Worm (Caenorhabditis elegans) whole organism, L2 larva: ENCODE measurements around the gene cyp-14A1.

Source experiments
- C34F6.9 ChIP-seq: fragments of 150-350 bp; optimal IDR thresholded peaks from 2 replicates; lab custom pipeline; 2014; ENCODE audit warnings: missing biosample characterization, missing genetic modification characterization
- F13H6.1 ChIP-seq: sonication (generic microtip); optimal IDR thresholded peaks from 2 replicates; lab custom pipeline; 2016; ENCODE audit warnings: missing genetic modification characterization, missing compliant biosample characterization
- Y55F3AM.14 ChIP-seq: fragments of 200-800 bp; sonication (Bioruptor generic); optimal IDR thresholded peaks from 2 replicates; lab custom pipeline; 2018; ENCODE audit warnings: mild to moderate bottlenecking, missing genetic modification characterization, missing compliant biosample characterization
- ZK546.5 ChIP-seq: sonication (generic microtip); optimal IDR thresholded peaks from 2 replicates; lab custom pipeline; 2017; ENCODE audit warnings: missing biosample characterization, missing genetic modification characterization
- alr-1 ChIP-seq: fragments of 150-350 bp; optimal IDR thresholded peaks from 2 replicates; lab custom pipeline; 2014; ENCODE audit warnings: missing biosample characterization, missing genetic modification characterization
- aly-2 ChIP-seq: fragments of 150-350 bp; optimal IDR thresholded peaks from 2 replicates; lab custom pipeline; 2014; ENCODE audit warnings: missing biosample characterization, missing genetic modification characterization
- ama-1 ChIP-seq: fragments of 150-350 bp; optimal IDR thresholded peaks from 2 replicates; lab custom pipeline; 2018; ENCODE audit warnings: inconsistent platforms
- blmp-1 ChIP-seq: sonication (generic microtip); optimal IDR thresholded peaks from 2 replicates; lab custom pipeline; 2017; ENCODE audit warnings: missing genetic modification characterization, mild to moderate bottlenecking, missing compliant biosample characterization, antibody characterized with exemption, moderate library complexity; ENCODE audit not compliant: insufficient read depth
- ceh-16 ChIP-seq: fragments of 150-350 bp; optimal IDR thresholded peaks from 2 replicates; lab custom pipeline; 2014; ENCODE audit warnings: missing biosample characterization, missing genetic modification characterization
- ceh-82 ChIP-seq: fragments of 150-350 bp; optimal IDR thresholded peaks from 2 replicates; lab custom pipeline; 2014; ENCODE audit warnings: missing biosample characterization, missing genetic modification characterization
- crh-2 ChIP-seq: sonication (generic microtip); optimal IDR thresholded peaks from 2 replicates; lab custom pipeline; 2017; ENCODE audit warnings: missing biosample characterization, missing genetic modification characterization
- dmd-4 ChIP-seq: sonication (generic microtip); optimal IDR thresholded peaks from 2 replicates; lab custom pipeline; 2017; ENCODE audit warnings: missing biosample characterization, missing genetic modification characterization
- egl-27 ChIP-seq: sonication (generic microtip); optimal IDR thresholded peaks from 3 replicates; lab custom pipeline; 2017; ENCODE audit warnings: missing biosample characterization, missing genetic modification reagents, missing genetic modification characterization
- elt-1 ChIP-seq: fragments of 150-350 bp; optimal IDR thresholded peaks from 2 replicates; lab custom pipeline; 2014; ENCODE audit warnings: missing biosample characterization, missing genetic modification characterization
- elt-3 ChIP-seq: sonication (generic microtip); optimal IDR thresholded peaks from 2 replicates; lab custom pipeline; 2017; ENCODE audit warnings: missing biosample characterization, missing genetic modification characterization
- fos-1 ChIP-seq: fragments of 150-350 bp; optimal IDR thresholded peaks from 2 replicates; lab custom pipeline; 2014; ENCODE audit warnings: missing biosample characterization, missing genetic modification characterization
- gmeb-1 ChIP-seq: fragments of 150-350 bp; optimal IDR thresholded peaks from 2 replicates; lab custom pipeline; 2014; ENCODE audit warnings: missing biosample characterization, missing genetic modification characterization
- lin-13 ChIP-seq: fragments of 150-350 bp; optimal IDR thresholded peaks from 2 replicates; lab custom pipeline; 2014; ENCODE audit warnings: missing biosample characterization, missing genetic modification reagents, missing genetic modification characterization
- lin-39 ChIP-seq: fragments of 150-350 bp; optimal IDR thresholded peaks from 2 replicates; lab custom pipeline; 2014; ENCODE audit warnings: missing biosample characterization, missing genetic modification reagents, missing genetic modification characterization
- lsy-2 ChIP-seq, 2 experiments: fragments of 150-350 bp in 1 of 2; sonication (generic microtip) in 1 of 2; optimal IDR thresholded peaks; 2 replicates each; lab custom pipeline; 2014 to 2017; ENCODE audit warnings: missing biosample characterization in 2 of 2, missing genetic modification characterization in 2 of 2
- mab-5 ChIP-seq: fragments of 150-350 bp; optimal IDR thresholded peaks from 2 replicates; lab custom pipeline; 2014; ENCODE audit warnings: missing biosample characterization, missing genetic modification characterization
- mbf-1 ChIP-seq: sonication (generic microtip); optimal IDR thresholded peaks from 2 replicates; lab custom pipeline; 2017; ENCODE audit warnings: missing biosample characterization, missing genetic modification characterization
- mdl-1 ChIP-seq, 2 experiments: fragments of 150-350 bp in 1 of 2; sonication (generic microtip) in 1 of 2; optimal IDR thresholded peaks; 2 replicates each; lab custom pipeline; 2017; ENCODE audit warnings: missing biosample characterization in 2 of 2, missing genetic modification characterization in 2 of 2
- nhr-11 ChIP-seq: fragments of 150-350 bp; optimal IDR thresholded peaks from 2 replicates; lab custom pipeline; 2014; ENCODE audit warnings: missing biosample characterization, missing genetic modification characterization
- nhr-12 ChIP-seq: fragments of 150-350 bp; optimal IDR thresholded peaks from 2 replicates; lab custom pipeline; 2014; ENCODE audit warnings: missing biosample characterization, missing genetic modification characterization
- nhr-129 ChIP-seq: fragments of 150-350 bp; optimal IDR thresholded peaks from 2 replicates; lab custom pipeline; 2014; ENCODE audit warnings: missing biosample characterization, missing genetic modification characterization
- nhr-21 ChIP-seq: fragments of 150-350 bp; optimal IDR thresholded peaks from 2 replicates; lab custom pipeline; 2014; ENCODE audit warnings: missing biosample characterization, missing genetic modification characterization
- nhr-23 ChIP-seq: fragments of 150-350 bp; optimal IDR thresholded peaks from 2 replicates; lab custom pipeline; 2014; ENCODE audit warnings: missing biosample characterization, missing genetic modification reagents, missing genetic modification characterization
- nhr-25 ChIP-seq: fragments of 150-350 bp; sonication (generic microtip); optimal IDR thresholded peaks from 3 replicates; lab custom pipeline; 2014; ENCODE audit warnings: missing biosample characterization, missing genetic modification characterization
- nhr-6 ChIP-seq: fragments of 150-350 bp; optimal IDR thresholded peaks from 2 replicates; lab custom pipeline; 2014; ENCODE audit warnings: missing biosample characterization, missing genetic modification characterization
- nhr-77 ChIP-seq: fragments of 150-350 bp; optimal IDR thresholded peaks from 2 replicates; lab custom pipeline; 2014; ENCODE audit warnings: missing biosample characterization, missing genetic modification characterization
- sem-4 ChIP-seq: fragments of 150-350 bp; optimal IDR thresholded peaks from 2 replicates; lab custom pipeline; 2014; ENCODE audit warnings: missing biosample characterization, missing genetic modification reagents, missing genetic modification characterization
- skn-1 ChIP-seq: sonication (generic microtip); optimal IDR thresholded peaks from 2 replicates; lab custom pipeline; 2017; ENCODE audit warnings: missing biosample characterization, missing genetic modification characterization
- sma-3 ChIP-seq: sonication (generic microtip); optimal IDR thresholded peaks from 2 replicates; lab custom pipeline; 2016; ENCODE audit warnings: missing genetic modification reagents, missing genetic modification characterization, missing compliant biosample characterization
- sma-9 ChIP-seq, 2 experiments: fragments of 150-350 bp in 1 of 2; sonication (generic microtip) in 1 of 2; optimal IDR thresholded peaks; 2 replicates each; lab custom pipeline; 2014 to 2016; ENCODE audit warnings: missing genetic modification characterization in 2 of 2, mild to moderate bottlenecking in 1 of 2, missing biosample characterization in 1 of 2, missing compliant biosample characterization in 1 of 2, missing genetic modification reagents in 1 of 2, moderate library complexity in 1 of 2
- snpc-4 ChIP-seq: fragments of 150-350 bp; optimal IDR thresholded peaks from 2 replicates; lab custom pipeline; 2014; ENCODE audit warnings: missing biosample characterization, missing genetic modification characterization
- unc-39 ChIP-seq: fragments of 150-350 bp; optimal IDR thresholded peaks from 2 replicates; lab custom pipeline; 2014; ENCODE audit warnings: missing biosample characterization, missing genetic modification characterization
- unc-55 ChIP-seq: fragments of 150-350 bp; sonication (generic microtip); optimal IDR thresholded peaks from 3 replicates; lab custom pipeline; 2014; ENCODE audit warnings: missing biosample characterization, missing genetic modification reagents, missing genetic modification characterization
- zag-1 ChIP-seq: fragments of 150-350 bp; optimal IDR thresholded peaks from 2 replicates; lab custom pipeline; 2014; ENCODE audit warnings: missing biosample characterization, missing genetic modification characterization
- ztf-11 ChIP-seq: sonication (generic microtip); optimal IDR thresholded peaks from 2 replicates; lab custom pipeline; 2017; ENCODE audit warnings: missing biosample characterization, missing genetic modification characterization
- ztf-4 ChIP-seq: fragments of 150-350 bp; optimal IDR thresholded peaks from 2 replicates; lab custom pipeline; 2014; ENCODE audit warnings: missing biosample characterization, missing genetic modification characterization

The cyp-14A1 gene

ce11 chrX:13251354-13251843 is 15.8 kb downstream of the cyp-14A1 start (continued):
- TF ChIP-seq mab-5 (tag; lab: Kevin White, UChicago) = peak; percentile 1
- TF ChIP-seq nhr-12 (tag; lab: Kevin White, UChicago) = no peak
- TF ChIP-seq ceh-16 (tag; lab: Kevin White, UChicago) = peak; percentile 14
- peak; percentile 1 to 71 for TF ChIP-seq lsy-2 (tag; optimal IDR thresholded peaks at IDR 0.05; lab: Kevin White, UChicago)
- TF ChIP-seq mbf-1 (tag; lab: Kevin White, UChicago) = no peak
- TF ChIP-seq fos-1 (tag; lab: Kevin White, UChicago) = peak; percentile 64
- no peak for TF ChIP-seq ztf-11 (tag; lab: Kevin White, UChicago)
- no peak for TF ChIP-seq dmd-4 (tag; lab: Kevin White, UChicago)
- peak; percentile 1 for TF ChIP-seq Y55F3AM.14
- no peak for TF ChIP-seq ZK546.5 (tag; lab: Kevin White, UChicago)
- TF ChIP-seq alr-1 (tag; lab: Kevin White, UChicago) = no peak
- no peak for TF ChIP-seq unc-39 (tag; lab: Kevin White, UChicago)
- no peak for TF ChIP-seq nhr-11
- peak; percentile 63 for TF ChIP-seq sma-3 (GFP tag; lab: Kevin White, UChicago)
- peak; percentile 37 for TF ChIP-seq unc-55 (GFP tag; lab: Kevin White, UChicago)
- TF ChIP-seq lin-13 (GFP tag; lab: Kevin White, UChicago) = peak; percentile 16
- no peak for TF ChIP-seq ceh-82 (tag; lab: Kevin White, UChicago)
- TF ChIP-seq sma-9 (GFP tag; optimal IDR thresholded peaks at IDR 0.05; lab: Kevin White, UChicago) = peak; percentile 83
- no peak for TF ChIP-seq sma-9 (tag; optimal IDR thresholded peaks at IDR 0.05; lab: Kevin White, UChicago)
- TF ChIP-seq zag-1 (tag; lab: Kevin White, UChicago) = peak; percentile 44
- TF ChIP-seq nhr-6 = peak; percentile 67
- TF ChIP-seq lin-39 (tag; lab: Kevin White, UChicago) = no peak
- TF ChIP-seq C34F6.9 = peak; percentile 67
- no peak for TF ChIP-seq ama-1 (lab: Kevin White, UChicago)

DNA sequence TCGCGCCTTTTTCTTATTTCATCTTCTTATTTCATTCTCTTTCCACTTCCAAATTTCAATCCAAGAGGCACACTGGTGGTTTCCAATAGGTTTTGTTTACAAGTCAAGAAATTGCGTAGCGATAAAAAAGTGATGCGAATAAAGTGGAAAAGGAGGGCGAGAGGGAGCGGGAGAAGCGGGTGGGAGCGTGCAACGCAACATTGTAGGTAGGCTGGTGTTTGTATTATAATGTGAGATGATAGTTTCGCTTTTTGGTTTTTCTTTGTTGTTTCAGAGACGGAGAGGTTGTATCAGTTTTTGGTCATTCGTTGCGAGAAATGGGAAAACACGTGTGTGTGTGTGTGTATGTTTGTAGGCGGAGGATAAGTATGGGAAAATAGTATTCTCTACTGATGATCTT is 17.0 kb downstream of the cyp-14A1 start:
- TF ChIP-seq nhr-25 (tag; lab: Kevin White, UChicago) = peak; percentile 79
- TF ChIP-seq mab-5 (tag; lab: Kevin White, UChicago) = no peak
- peak; percentile 40 to 69 for TF ChIP-seq mdl-1 (tag; optimal IDR thresholded peaks at IDR 0.05; lab: Kevin White, UChicago)
- no peak for TF ChIP-seq dmd-4 (tag; lab: Kevin White, UChicago)
- TF ChIP-seq fos-1 (tag; lab: Kevin White, UChicago) = peak; percentile 54
- no peak for TF ChIP-seq nhr-23 (tag; lab: Kevin White, UChicago)
- TF ChIP-seq elt-1 (tag; lab: Kevin White, UChicago) = no peak
- no peak for TF ChIP-seq nhr-11
- TF ChIP-seq crh-2 = peak; percentile 71
- TF ChIP-seq nhr-129 = peak; percentile 66
- TF ChIP-seq nhr-6 = no peak
- TF ChIP-seq aly-2 (tag; lab: Kevin White, UChicago) = no peak
- TF ChIP-seq F13H6.1 (tag; lab: Kevin White, UChicago) = peak; percentile 76
- no peak for TF ChIP-seq egl-27 (tag; lab: Kevin White, UChicago)
- TF ChIP-seq Y55F3AM.14 = peak; percentile 36
- TF ChIP-seq blmp-1 (tag; lab: Kevin White, UChicago) = peak; percentile 70
- peak; percentile 6 for TF ChIP-seq nhr-21
- no peak for TF ChIP-seq alr-1 (tag; lab: Kevin White, UChicago)
- TF ChIP-seq ztf-4 (tag; lab: Kevin White, UChicago) = no peak
- TF ChIP-seq lsy-2 (tag; optimal IDR thresholded peaks at IDR 0.05; lab: Kevin White, UChicago) = no peak
- no peak for TF ChIP-seq unc-39 (tag; lab: Kevin White, UChicago)
- peak; percentile 70 for TF ChIP-seq sma-3 (GFP tag; lab: Kevin White, UChicago)
- TF ChIP-seq gmeb-1 (tag; lab: Kevin White, UChicago) = peak; percentile 61
- no peak for TF ChIP-seq C34F6.9
- TF ChIP-seq nhr-12 (tag; lab: Kevin White, UChicago) = no peak
- TF ChIP-seq nhr-77 (tag; lab: Kevin White, UChicago) = no peak
- TF ChIP-seq lin-13 (GFP tag; lab: Kevin White, UChicago) = no peak
- no peak for TF ChIP-seq ama-1 (lab: Kevin White, UChicago)
- no peak for TF ChIP-seq unc-55 (GFP tag; lab: Kevin White, UChicago)
- no peak for TF ChIP-seq elt-3 (tag; lab: Kevin White, UChicago)
- no peak for TF ChIP-seq skn-1 (tag; lab: Kevin White, UChicago)
- TF ChIP-seq mbf-1 (tag; lab: Kevin White, UChicago) = no peak
- TF ChIP-seq zag-1 (tag; lab: Kevin White, UChicago) = no peak
- no peak for TF ChIP-seq snpc-4 (tag; lab: Kevin White, UChicago)
- TF ChIP-seq sma-9 (GFP tag; optimal IDR thresholded peaks at IDR 0.05; lab: Kevin White, UChicago) = peak; percentile 85
- no peak for TF ChIP-seq sma-9 (tag; optimal IDR thresholded peaks at IDR 0.05; lab: Kevin White, UChicago)
- TF ChIP-seq ceh-82 (tag; lab: Kevin White, UChicago) = no peak
- TF ChIP-seq sem-4 (tag; lab: Kevin White, UChicago) = peak; percentile 14
